Fruit fly (Drosophila melanogaster): ENCODE data around the gene CG12099.

CG12099 gene

DNA sequence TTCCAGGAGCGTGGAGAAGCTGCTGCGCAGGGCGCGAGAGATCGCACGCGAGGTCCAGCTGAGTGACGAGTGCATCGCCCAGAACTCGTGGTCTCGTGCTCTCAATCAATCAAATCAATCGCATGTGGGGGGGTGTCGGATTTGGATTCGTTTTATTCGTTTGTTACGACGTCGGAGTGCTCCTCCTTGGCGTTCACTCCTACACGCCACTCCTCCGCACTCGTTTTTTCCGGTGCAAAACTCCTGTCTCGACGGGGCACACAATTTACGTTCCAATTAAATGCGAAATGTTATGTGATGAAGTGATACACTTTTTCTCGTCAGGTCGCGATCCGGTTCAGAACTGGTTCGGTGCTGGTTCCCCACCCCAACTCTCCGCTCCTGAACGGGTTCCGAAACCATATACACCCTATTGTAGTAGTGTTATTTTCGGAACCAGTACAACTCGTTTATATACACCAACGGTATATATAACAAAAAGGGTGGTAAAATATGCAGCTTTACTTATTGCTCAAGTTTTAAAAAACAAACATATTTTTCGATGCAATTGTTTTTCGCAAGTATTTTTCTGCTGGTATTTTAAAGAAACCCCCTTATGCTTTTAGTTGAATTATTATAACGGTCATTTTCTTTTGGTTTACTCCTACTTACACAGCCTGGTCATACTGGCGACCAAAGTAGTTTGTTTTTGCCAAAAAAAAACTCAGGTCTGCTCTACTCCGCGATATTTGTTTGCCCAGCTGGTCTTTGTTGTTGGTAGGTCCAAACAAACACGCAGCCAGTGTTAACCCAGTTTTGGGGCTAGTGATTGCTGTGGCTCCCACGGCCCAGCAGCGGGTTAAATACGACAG is 21.6 kb downstream of the CG12099 start, which contains the start of the genes CG12091 and pns (continued):
- TF ChIP-seq CG3838 (GFP tag; optimal IDR thresholded peaks at IDR 0.05) = peak; percentile 48
- TF ChIP-seq CG9876 (GFP tag; optimal IDR thresholded peaks at IDR 0.05) = peak; percentile 64
- no peak for TF ChIP-seq CG15479 (GFP tag; optimal IDR thresholded peaks at IDR 0.05)
- TF ChIP-seq sens (GFP tag) = peak; percentile 97
- peak; percentile 46 for TF ChIP-seq CG9817 (tag; optimal IDR thresholded peaks at IDR 0.05)
- TF ChIP-seq gce (GFP tag; IDR thresholded peaks at IDR 0.05) = no peak
- peak; percentile 42 for TF ChIP-seq CG8388 (GFP tag; optimal IDR thresholded peaks at IDR 0.05)
- peak; percentile 62 for TF ChIP-seq CrebB (tag; optimal IDR thresholded peaks at IDR 0.05)
- peak; percentile 35 for TF ChIP-seq fd3F (GFP tag; optimal IDR thresholded peaks at IDR 0.05)
- peak; percentile 41; the same call in 1 of the 4 replicates for TF ChIP-seq Dll (GFP tag; IDR thresholded peaks at IDR 0.05; ENCODE audit: partially characterized antibody)
- TF ChIP-seq Mes4 (GFP tag; optimal IDR thresholded peaks at IDR 0.05) = peak; percentile 62
- TF ChIP-seq CG8924 (tag; optimal IDR thresholded peaks at IDR 0.05) = peak; percentile 79
- peak; percentile 37 for TF ChIP-seq HmgZ (tag; optimal IDR thresholded peaks at IDR 0.05)
- peak; percentile 59 for TF ChIP-seq peb (GFP tag; IDR thresholded peaks at IDR 0.05)
- no peak for TF ChIP-seq CG1603 (tag; optimal IDR thresholded peaks at IDR 0.05)
- no peak for TF ChIP-seq CG1832 (GFP tag; optimal IDR thresholded peaks at IDR 0.05)
- peak; percentile 60; the same call in 2 of the 3 replicates for TF ChIP-seq CG2889 (GFP tag; IDR thresholded peaks at IDR 0.05)
- TF ChIP-seq sisA (GFP tag; IDR thresholded peaks at IDR 0.05) = no peak; the same call in 1 of the 2 replicates
- TF ChIP-seq crol (GFP tag; IDR thresholded peaks at IDR 0.05) = no peak; the same call in 1 of the 2 replicates
- TF ChIP-seq CG12219 (GFP tag; optimal IDR thresholded peaks at IDR 0.05) = peak; percentile 20
- TF ChIP-seq HLH54F (GFP tag; optimal IDR thresholded peaks at IDR 0.05) = peak; percentile 61
- peak; percentile 89 for TF ChIP-seq abd-A (tag; optimal IDR thresholded peaks at IDR 0.05)
- TF ChIP-seq CG18599 (GFP tag; optimal IDR thresholded peaks at IDR 0.05) = peak; percentile 70
- peak; percentile 56 for TF ChIP-seq ATbp (GFP tag; optimal IDR thresholded peaks at IDR 0.05)
- no peak for TF ChIP-seq Optix (GFP tag; IDR thresholded peaks at IDR 0.05)
- TF ChIP-seq CG9727 (GFP tag; optimal IDR thresholded peaks at IDR 0.05) = peak; percentile 71
- peak in 1 of 2 experiments; percentile 61 for TF ChIP-seq Hr78 (GFP tag; optimal IDR thresholded peaks at IDR 0.05)
- TF ChIP-seq CG32767 (GFP tag; IDR thresholded peaks at IDR 0.05) = peak; percentile 47; the same call in 1 of the 2 replicates
- TF ChIP-seq emc (GFP tag; optimal IDR thresholded peaks at IDR 0.05) = no peak
- no peak for TF ChIP-seq nau (GFP tag; optimal IDR thresholded peaks at IDR 0.05)
- TF ChIP-seq ken (GFP tag; IDR thresholded peaks at IDR 0.05) = 0 out of 3 replicates have a peak, but pooled peaks have one; percentile 31
- no peak for TF ChIP-seq CG10147 (GFP tag; optimal IDR thresholded peaks at IDR 0.05)
- TF ChIP-seq CG4424 (GFP tag; optimal IDR thresholded peaks at IDR 0.05) = peak; percentile 69
- TF ChIP-seq Blimp-1 (GFP tag; optimal IDR thresholded peaks at IDR 0.05) = peak; percentile 65
- no peak for TF ChIP-seq dimm (GFP tag; IDR thresholded peaks at IDR 0.05)
- TF ChIP-seq amos (GFP tag; IDR thresholded peaks at IDR 0.05; ENCODE audit: partially characterized antibody) = peak; percentile 73; the same call in 1 of the 2 replicates
- TF ChIP-seq CG12769 (tag; optimal IDR thresholded peaks at IDR 0.05) = no peak
- TF ChIP-seq pb (GFP tag; optimal IDR thresholded peaks at IDR 0.05) = peak; percentile 45
- TF ChIP-seq sens-2 (GFP tag; IDR thresholded peaks at IDR 0.05) = peak; percentile 44; the same call in 1 of the 2 replicates
- TF ChIP-seq stc (GFP tag; IDR thresholded peaks at IDR 0.05) = 0 out of 2 replicates have a peak, but pooled peaks have one; percentile 43
- 0 out of 2 replicates have a peak, but pooled peaks have one; percentile 26 for TF ChIP-seq wdn (GFP tag; IDR thresholded peaks at IDR 0.05)
- peak; percentile 3 for TF ChIP-seq CG7745 (tag; optimal IDR thresholded peaks at IDR 0.05)
- peak; percentile 57 for TF ChIP-seq kay (GFP tag; optimal IDR thresholded peaks at IDR 0.05)
- peak; percentile 68 for TF ChIP-seq CG18262 (tag; optimal IDR thresholded peaks at IDR 0.05)
- TF ChIP-seq dmrt99B (tag; optimal IDR thresholded peaks at IDR 0.05) = no peak
- no peak; the same call in 2 of the 3 replicates for TF ChIP-seq zen2 (GFP tag; IDR thresholded peaks at IDR 0.05; ENCODE audit: partially characterized antibody)
- TF ChIP-seq HLH3B (GFP tag; IDR thresholded peaks at IDR 0.05) = 0 out of 2 replicates have a peak, but pooled peaks have one; percentile 15
